Fruit fly (Drosophila melanogaster): Measurements from ENCODE around the gene Gmap.

- TF ChIP-seq CG6854 (GFP tag; optimal IDR thresholded peaks at IDR 0.05) (no peak), pdm3 (GFP tag; optimal IDR thresholded peaks at IDR 0.05) (no peak), eg (GFP tag; IDR thresholded peaks at IDR 0.05) (no peak), Met (GFP tag; optimal IDR thresholded peaks at IDR 0.05) (no peak), lz (GFP tag; optimal IDR thresholded peaks at IDR 0.05) (no peak), CG4318 (GFP tag; optimal IDR thresholded peaks at IDR 0.05) (no peak), Gug (GFP tag; IDR thresholded peaks at IDR 0.05) (no peak)
Observed at dm6 chrX:15484451-15485032, 2.2 kb upstream of the Gmap start.
